Fruit fly (Drosophila melanogaster) whole organism: ENCODE results near the gene senju.

ENCODE experiments used
- CG8478 ChIP-seq: fragments of >200 bp; optimal IDR thresholded peaks from 2 replicates; lab custom pipeline; 2018; ENCODE audit warnings: inconsistent platforms
- Dll ChIP-seq: fragments of >200 bp; optimal IDR thresholded peaks from 2 replicates; lab custom pipeline; 2017
- EcR ChIP-seq, 2 experiments: fragments of >200 bp; optimal IDR thresholded peaks; 2 replicates each; lab custom pipeline; 2017; ENCODE audit warnings: missing biosample characterization in 2 of 2, missing genetic modification characterization in 2 of 2, missing genetic modification reagents in 2 of 2
- pan ChIP-seq: fragments of >200 bp; optimal IDR thresholded peaks from 2 replicates; lab custom pipeline; 2017
- psq ChIP-seq: fragments of >200 bp; optimal IDR thresholded peaks from 2 replicates; lab custom pipeline; 2017
- usp ChIP-seq: fragments of >200 bp; optimal IDR thresholded peaks from 2 replicates; lab custom pipeline; 2017; ENCODE audit warnings: missing biosample characterization, missing genetic modification characterization, mixed read lengths

The senju gene

dm6 chr2L:5088649-5089270 lies 36.1 kb downstream of the senju start:
- no peak for TF ChIP-seq EcR (GFP tag; optimal IDR thresholded peaks at IDR 0.05; lab: Kevin White, UChicago)
- no peak for TF ChIP-seq CG8478 (lab: Kevin White, UChicago)
- TF ChIP-seq pan (lab: Kevin White, UChicago): no peak
- no peak for TF ChIP-seq Dll (lab: Kevin White, UChicago)
- TF ChIP-seq usp (GFP tag; lab: Kevin White, UChicago): no peak
- TF ChIP-seq psq: no peak

dm6 chr2L:5089642-5090041 lies 37.0 kb downstream of the senju start:
- TF ChIP-seq pan (lab: Kevin White, UChicago) (no peak), CG8478 (lab: Kevin White, UChicago) (no peak), psq (no peak), EcR (GFP tag; optimal IDR thresholded peaks at IDR 0.05; lab: Kevin White, UChicago) (no peak), Dll (lab: Kevin White, UChicago) (no peak), usp (GFP tag; lab: Kevin White, UChicago) (no peak)

dm6 chr2L:5090352-5090751 lies 37.7 kb downstream of the senju start:
- TF ChIP-seq pan (lab: Kevin White, UChicago) (no peak), EcR (GFP tag; optimal IDR thresholded peaks at IDR 0.05; lab: Kevin White, UChicago) (no peak), psq (no peak), usp (GFP tag; lab: Kevin White, UChicago) (no peak), CG8478 (lab: Kevin White, UChicago) (no peak), Dll (lab: Kevin White, UChicago) (no peak)

- TF ChIP-seq usp (GFP tag; lab: Kevin White, UChicago) (no peak), EcR (GFP tag; optimal IDR thresholded peaks at IDR 0.05; lab: Kevin White, UChicago) (no peak), CG8478 (lab: Kevin White, UChicago) (no peak), pan (lab: Kevin White, UChicago) (no peak), Dll (lab: Kevin White, UChicago) (no peak), psq (no peak)
Observed at dm6 chr2L:5092145-5092544, 39.5 kb downstream of the senju start.

dm6 chr2L:5092597-5092991 lies 40.0 kb downstream of the senju start:
- no peak for TF ChIP-seq Dll (lab: Kevin White, UChicago)
- no peak for TF ChIP-seq usp (GFP tag; lab: Kevin White, UChicago)
- no peak for TF ChIP-seq CG8478 (lab: Kevin White, UChicago)
- TF ChIP-seq EcR (GFP tag; optimal IDR thresholded peaks at IDR 0.05; lab: Kevin White, UChicago): no peak
- no peak for TF ChIP-seq psq
- TF ChIP-seq pan (lab: Kevin White, UChicago): no peak

dm6 chr2L:5092992-5093695 lies 40.5 kb downstream of the senju start, which contains the start of gene Pgant5:
Gene Pgant5, minus strand, starts transcription at chr2L:5093592.
- peak; percentile 92 for TF ChIP-seq CG8478 (lab: Kevin White, UChicago)
- no peak for TF ChIP-seq usp (GFP tag; lab: Kevin White, UChicago)

dm6 chr2L:5093772-5094350 lies 41.2 kb downstream of the senju start, which contains the start of gene CG5828:
Gene CG5828, plus strand, starts transcription at chr2L:5093976.
- no peak for TF ChIP-seq pan (lab: Kevin White, UChicago)
- TF ChIP-seq psq: no peak
- TF ChIP-seq CG8478 (lab: Kevin White, UChicago): no peak
- TF ChIP-seq EcR (GFP tag; optimal IDR thresholded peaks at IDR 0.05; lab: Kevin White, UChicago): no peak
- no peak for TF ChIP-seq usp (GFP tag; lab: Kevin White, UChicago)
- no peak for TF ChIP-seq Dll (lab: Kevin White, UChicago)

- no peak for TF ChIP-seq usp (GFP tag; lab: Kevin White, UChicago)
Observed at dm6 chr2L:5095350-5095962, 42.8 kb downstream of the senju start.

- TF ChIP-seq psq (no peak), Dll (lab: Kevin White, UChicago) (no peak), usp (GFP tag; lab: Kevin White, UChicago) (no peak), pan (lab: Kevin White, UChicago) (no peak), CG8478 (lab: Kevin White, UChicago) (no peak), EcR (GFP tag; optimal IDR thresholded peaks at IDR 0.05; lab: Kevin White, UChicago) (no peak)
Observed at dm6 chr2L:5096222-5096621, 43.6 kb downstream of the senju start, which contains the start of gene CG4230. Gene CG4230, plus strand, starts transcription at chr2L:5096227.

- TF ChIP-seq pan (lab: Kevin White, UChicago) (no peak), psq (no peak), CG8478 (lab: Kevin White, UChicago) (no peak), Dll (lab: Kevin White, UChicago) (no peak), usp (GFP tag; lab: Kevin White, UChicago) (no peak), EcR (GFP tag; optimal IDR thresholded peaks at IDR 0.05; lab: Kevin White, UChicago) (no peak)
Observed at dm6 chr2L:5096761-5097160, 44.1 kb downstream of the senju start.

dm6 chr2L:5099790-5100360 lies 47.2 kb downstream of the senju start, which contains the start of gene ND-13A:
Gene ND-13A, minus strand, starts transcription at chr2L:5100288.
- TF ChIP-seq CG8478 (lab: Kevin White, UChicago): no peak
- no peak for TF ChIP-seq pan (lab: Kevin White, UChicago)
- no peak for TF ChIP-seq usp (GFP tag; lab: Kevin White, UChicago)
- no peak for TF ChIP-seq EcR (GFP tag; optimal IDR thresholded peaks at IDR 0.05; lab: Kevin White, UChicago)
- TF ChIP-seq Dll (lab: Kevin White, UChicago): no peak
- TF ChIP-seq psq: no peak
